Worm (Caenorhabditis elegans) whole organism, early embryonic: ENCODE measurements around the gene math-34.
"Not testable (repeated sequence)": the region's sequence is repeated elsewhere in the genome, so short reads cannot be mapped to it uniquely, and the experiment has no call there.

Experiments used
- B0310.2 ChIP-seq: sonication (generic microtip); optimal IDR thresholded peaks from 2 replicates; lab custom pipeline; 2016; ENCODE audit warnings: mild to moderate bottlenecking, missing genetic modification characterization, missing compliant biosample characterization
- F13C5.2 ChIP-seq: sonication (generic microtip); optimal IDR thresholded peaks from 2 replicates; lab custom pipeline; 2017; ENCODE audit warnings: mild to moderate bottlenecking, missing genetic modification characterization, inconsistent platforms, missing compliant biosample characterization
- aly-1 ChIP-seq: sonication (generic microtip); optimal IDR thresholded peaks from 2 replicates; lab custom pipeline; 2016; ENCODE audit warnings: missing genetic modification characterization, missing compliant biosample characterization
- ama-1 ChIP-seq: fragments of 150-350 bp; optimal IDR thresholded peaks from 2 replicates; lab custom pipeline; 2014
- ceh-13 ChIP-seq: fragments of 200-800 bp; sonication (Bioruptor generic); optimal IDR thresholded peaks from 2 replicates; lab custom pipeline; 2018; ENCODE audit warnings: mild to moderate bottlenecking, missing genetic modification characterization, missing compliant biosample characterization
- ceh-36 ChIP-seq: sonication (generic microtip); optimal IDR thresholded peaks from 2 replicates; lab custom pipeline; 2016; ENCODE audit warnings: missing genetic modification characterization, inconsistent platforms, missing compliant biosample characterization
- ets-7 ChIP-seq: sonication (generic microtip); optimal IDR thresholded peaks from 2 replicates; lab custom pipeline; 2016; ENCODE audit warnings: missing genotype, missing genetic modification characterization, missing compliant biosample characterization
- flt-1 ChIP-seq: fragments of 200-800 bp; sonication (Bioruptor generic); IDR thresholded peaks from 2 replicates; pipeline ENCODE4 v1.3.6; 2022; ENCODE audit warnings: missing genetic modification characterization, missing compliant biosample characterization
- hmbx-1 ChIP-seq: sonication (generic microtip); optimal IDR thresholded peaks from 2 replicates; lab custom pipeline; 2016; ENCODE audit warnings: mild to moderate bottlenecking, missing genetic modification characterization, missing compliant biosample characterization
- hmg-4 ChIP-seq: fragments of 200-800 bp; sonication (Bioruptor generic); optimal IDR thresholded peaks from 2 replicates; lab custom pipeline; 2018; ENCODE audit warnings: mild to moderate bottlenecking, missing genetic modification characterization, missing compliant biosample characterization
- hnd-1 ChIP-seq: sonication (generic microtip); optimal IDR thresholded peaks from 2 replicates; lab custom pipeline; 2016; ENCODE audit warnings: missing genetic modification characterization, missing compliant biosample characterization
- pes-1 ChIP-seq: fragments of 200-800 bp; sonication (Bioruptor generic); IDR thresholded peaks from 2 replicates; pipeline ENCODE4 v1.3.6; 2022; ENCODE audit warnings: missing genetic modification reagents, missing genetic modification characterization, missing compliant biosample characterization
- scrt-1 ChIP-seq: fragments of 200-800 bp; sonication (Bioruptor generic); IDR thresholded peaks from 2 replicates; pipeline ENCODE4 v1.3.6; 2022; ENCODE audit warnings: missing genetic modification characterization, missing compliant biosample characterization
- sea-1 ChIP-seq: fragments of 200-800 bp; sonication (Bioruptor generic); conservative IDR thresholded peaks from 2 replicates; pipeline ENCODE4 v1.3.6; 2022; ENCODE audit warnings: missing genetic modification characterization, missing compliant biosample characterization
- tbx-11 ChIP-seq: fragments of 200-800 bp; sonication (Bioruptor generic); IDR thresholded peaks from 2 replicates; pipeline ENCODE4 v1.3.6; 2022; ENCODE audit warnings: missing genetic modification characterization, missing compliant biosample characterization
- tbx-37 ChIP-seq: fragments of 200-800 bp; sonication (Bioruptor generic); conservative IDR thresholded peaks from 2 replicates; pipeline ENCODE4 v1.3.6; 2022; ENCODE audit warnings: missing genetic modification reagents, missing genetic modification characterization, missing compliant biosample characterization
- tra-4 ChIP-seq: sonication (generic microtip); optimal IDR thresholded peaks from 2 replicates; lab custom pipeline; 2017; ENCODE audit warnings: missing genetic modification characterization, missing compliant biosample characterization

The math-34 gene

ce11 chrII:1043932-1044331, 15.2 kb downstream of the math-34 start, which contains the start of gene fbxb-45:
Gene fbxb-45 (minus strand): TSS chrII:1044032.
- TF ChIP-seq flt-1 (GFP tag; lab: Robert Waterston, UW); sea-1; ceh-13 (GFP tag; lab: Kevin White, UChicago): not testable (repeated sequence)

ce11 chrII:1045692-1046091, 16.9 kb downstream of the math-34 start, which contains the start of gene str-148:
Gene str-148 (plus strand): TSS chrII:1045992.
- TF ChIP-seq ceh-13 (GFP tag; lab: Kevin White, UChicago) = no peak
- TF ChIP-seq hmbx-1 (tag; lab: Kevin White, UChicago) = no peak
- TF ChIP-seq ets-7 (tag; lab: Kevin White, UChicago) = no peak
- no peak for TF ChIP-seq tbx-11
- TF ChIP-seq pes-1 (GFP tag; lab: Robert Waterston, UW) = no peak
- no peak for TF ChIP-seq B0310.2 (tag; lab: Kevin White, UChicago)
- TF ChIP-seq tbx-37 (GFP tag; lab: Robert Waterston, UW) = no peak
- no peak for TF ChIP-seq tra-4 (tag; lab: Kevin White, UChicago)
- no peak for TF ChIP-seq scrt-1 (GFP tag; lab: Robert Waterston, UW)
- TF ChIP-seq hnd-1 (tag; lab: Kevin White, UChicago) = no peak
- TF ChIP-seq F13C5.2 (tag; lab: Kevin White, UChicago) = no peak

- TF ChIP-seq F13C5.2 (tag; lab: Kevin White, UChicago) (no peak), pes-1 (GFP tag; lab: Robert Waterston, UW) (peak; percentile 19; the same call in 1 of the 2 replicates)
These were observed 18.2 kb downstream of the math-34 start for ce11 chrII:1046937-1047336.

ce11 chrII:1049849-1050248, 21.1 kb downstream of the math-34 start, which contains the start of gene fbxb-40:
Gene fbxb-40 (minus strand): TSS chrII:1049949.
- TF ChIP-seq hnd-1 (tag; lab: Kevin White, UChicago) (no peak), hmbx-1 (tag; lab: Kevin White, UChicago) (no peak), tra-4 (tag; lab: Kevin White, UChicago) (no peak), flt-1 (GFP tag; lab: Robert Waterston, UW) (no peak), F13C5.2 (tag; lab: Kevin White, UChicago) (no peak), ama-1 (no peak), ceh-13 (GFP tag; lab: Kevin White, UChicago) (no peak), aly-1 (tag; lab: Kevin White, UChicago) (no peak), ceh-36 (tag; lab: Kevin White, UChicago) (no peak), tbx-37 (GFP tag; lab: Robert Waterston, UW) (no peak), scrt-1 (GFP tag; lab: Robert Waterston, UW) (no peak), B0310.2 (tag; lab: Kevin White, UChicago) (no peak)

- TF ChIP-seq hmbx-1, F13C5.2, B0310.2 (tag; lab: Kevin White, UChicago): not testable (repeated sequence)
These were observed 26.0 kb downstream of the math-34 start, which contains the start of gene K02E7.7 for ce11 chrII:1054724-1055123. Gene K02E7.7 (plus strand): TSS chrII:1055024.

ce11 chrII:1056844-1057243, 28.1 kb downstream of the math-34 start:
- TF ChIP-seq hnd-1 (tag; lab: Kevin White, UChicago) (no peak), B0310.2 (tag; lab: Kevin White, UChicago) (no peak), ceh-13 (GFP tag; lab: Kevin White, UChicago) (no peak), ets-7 (tag; lab: Kevin White, UChicago) (no peak), hmbx-1 (tag; lab: Kevin White, UChicago) (no peak)

ce11 chrII:1060702-1061101, 31.9 kb downstream of the math-34 start, which contains the start of gene btb-10:
Gene btb-10 (minus strand): TSS chrII:1060802.
- not testable (repeated sequence) for TF ChIP-seq scrt-1 (GFP tag; lab: Robert Waterston, UW); tra-4 (tag; lab: Kevin White, UChicago); tbx-37 (GFP tag; lab: Robert Waterston, UW)

ce11 chrII:1063926-1064325, 35.2 kb downstream of the math-34 start:
- no peak for TF ChIP-seq scrt-1 (GFP tag; lab: Robert Waterston, UW)
- TF ChIP-seq ceh-13 (GFP tag; lab: Kevin White, UChicago) = no peak
- TF ChIP-seq ets-7 (tag; lab: Kevin White, UChicago) = no peak
- TF ChIP-seq tbx-11 = no peak
- no peak for TF ChIP-seq B0310.2 (tag; lab: Kevin White, UChicago)
- no peak for TF ChIP-seq hmg-4 (GFP tag; lab: Kevin White, UChicago)
- no peak for TF ChIP-seq pes-1 (GFP tag; lab: Robert Waterston, UW)
- no peak for TF ChIP-seq sea-1
- TF ChIP-seq flt-1 (GFP tag; lab: Robert Waterston, UW) = no peak
- no peak for TF ChIP-seq ama-1
- TF ChIP-seq tbx-37 (GFP tag; lab: Robert Waterston, UW) = no peak
- TF ChIP-seq hnd-1 (tag; lab: Kevin White, UChicago) = no peak
- no peak for TF ChIP-seq hmbx-1 (tag; lab: Kevin White, UChicago)
- no peak for TF ChIP-seq tra-4 (tag; lab: Kevin White, UChicago)
